Worm (Caenorhabditis elegans) whole organism, young adult: ENCODE results near the gene F48E3.2.

ENCODE experiments used
- B0035.1 ChIP-seq: sonication (generic microtip); optimal IDR thresholded peaks from 2 replicates; lab custom pipeline; 2016; ENCODE audit warnings: missing genetic modification characterization, mild to moderate bottlenecking, missing compliant biosample characterization, missing genotype, missing genetic modification reagents
- D2030.7 ChIP-seq: fragments of 200-800 bp; sonication (Bioruptor generic); IDR thresholded peaks from 2 replicates; pipeline ENCODE4 v1.3.6; 2022; ENCODE audit warnings: missing genetic modification reagents, missing genetic modification characterization, missing compliant biosample characterization
- F23B12.7 ChIP-seq: sonication (generic microtip); optimal IDR thresholded peaks from 2 replicates; lab custom pipeline; 2017; ENCODE audit warnings: missing genetic modification characterization, mild to moderate bottlenecking, missing compliant biosample characterization, antibody characterized with exemption, moderate library complexity; ENCODE audit not compliant: insufficient read depth
- F37B4.10 ChIP-seq: fragments of 200-800 bp; sonication (Bioruptor generic); IDR thresholded peaks from 2 replicates; pipeline ENCODE4 v1.3.6; 2022; ENCODE audit warnings: missing genetic modification characterization, missing compliant biosample characterization
- F39B2.1 ChIP-seq: fragments of 200-800 bp; sonication (Bioruptor generic); IDR thresholded peaks from 2 replicates; pipeline ENCODE4 v1.3.6; 2022; ENCODE audit warnings: missing genetic modification reagents, missing genetic modification characterization, missing compliant biosample characterization
- F55B11.4 ChIP-seq: sonication (generic microtip); optimal IDR thresholded peaks from 2 replicates; lab custom pipeline; 2016; ENCODE audit warnings: missing compliant biosample characterization, missing genetic modification characterization, borderline replicate concordance; ENCODE audit not compliant: insufficient read depth
- F57A8.1 ChIP-seq: fragments of 200-800 bp; sonication (Bioruptor generic); optimal IDR thresholded peaks from 2 replicates; lab custom pipeline; 2018; ENCODE audit warnings: mild to moderate bottlenecking, missing genetic modification characterization, moderate library complexity, missing compliant biosample characterization
- K11D2.4 ChIP-seq: fragments of 200-800 bp; sonication (Bioruptor generic); IDR thresholded peaks from 2 replicates; pipeline ENCODE4 v1.3.6; 2022; ENCODE audit warnings: missing genetic modification reagents, missing genetic modification characterization, missing compliant biosample characterization
- T07F8.4 ChIP-seq: sonication (generic microtip); optimal IDR thresholded peaks from 2 replicates; lab custom pipeline; 2016; ENCODE audit warnings: mild to moderate bottlenecking, missing genetic modification characterization, moderate library complexity, missing compliant biosample characterization
- T26A5.8 ChIP-seq: sonication (generic microtip); optimal IDR thresholded peaks from 2 replicates; lab custom pipeline; 2016; ENCODE audit warnings: missing genetic modification characterization, missing compliant biosample characterization
- Y53G8AR.9 ChIP-seq: fragments of 200-800 bp; sonication (Bioruptor generic); conservative IDR thresholded peaks from 2 replicates; pipeline ENCODE4 v1.3.6; 2022; ENCODE audit warnings: missing genetic modification reagents, missing genetic modification characterization, missing compliant biosample characterization
- Y56A3A.18 ChIP-seq: fragments of 200-800 bp; sonication (Bioruptor generic); IDR thresholded peaks from 2 replicates; pipeline ENCODE4 v1.3.6; 2022; ENCODE audit warnings: missing genetic modification reagents, missing genetic modification characterization, missing compliant biosample characterization
- Y95B8A.8 ChIP-seq: fragments of 200-800 bp; sonication (Bioruptor generic); IDR thresholded peaks from 2 replicates; pipeline ENCODE4 v1.3.6; 2022; ENCODE audit warnings: missing genetic modification reagents, missing genetic modification characterization, missing compliant biosample characterization
- akir-1 ChIP-seq: fragments of 200-800 bp; sonication (Bioruptor generic); optimal IDR thresholded peaks from 2 replicates; lab custom pipeline; 2018; ENCODE audit warnings: mild to moderate bottlenecking, missing genetic modification characterization, moderate library complexity, missing compliant biosample characterization
- ama-1 ChIP-seq, 3 experiments: fragments of 150-350 bp in 1 of 3; sonication (generic microtip) in 2 of 3; optimal IDR thresholded peaks; 2 replicates each; lab custom pipeline; 2014 to 2018; ENCODE audit warnings: missing biosample characterization in 2 of 3, missing genetic modification characterization in 2 of 3, missing genetic modification reagents in 2 of 3
- bed-1 ChIP-seq: fragments of 200-800 bp; sonication (Bioruptor generic); IDR thresholded peaks from 2 replicates; pipeline ENCODE4 v1.3.6; 2022; ENCODE audit warnings: missing genetic modification reagents, missing genetic modification characterization, missing compliant biosample characterization
- bed-2 ChIP-seq: fragments of 200-800 bp; sonication (Bioruptor generic); IDR thresholded peaks from 2 replicates; pipeline ENCODE4 v1.3.6; 2022; ENCODE audit warnings: missing genetic modification reagents, missing genetic modification characterization, missing compliant biosample characterization
- ceh-100 ChIP-seq: fragments of 200-800 bp; sonication (Bioruptor generic); IDR thresholded peaks from 2 replicates; pipeline ENCODE4 v1.3.6; 2022; ENCODE audit warnings: missing genetic modification reagents, missing genetic modification characterization, missing compliant biosample characterization
- ceh-58 ChIP-seq: fragments of 200-800 bp; sonication (Bioruptor generic); IDR thresholded peaks from 2 replicates; pipeline ENCODE4 v1.3.6; 2022; ENCODE audit warnings: missing genetic modification characterization, missing compliant biosample characterization
- ceh-79 ChIP-seq: sonication (generic microtip); optimal IDR thresholded peaks from 2 replicates; lab custom pipeline; 2017; ENCODE audit warnings: mild to moderate bottlenecking, missing genetic modification characterization, missing compliant biosample characterization
- ceh-91 ChIP-seq: fragments of 200-800 bp; sonication (Bioruptor generic); IDR thresholded peaks from 2 replicates; pipeline ENCODE4 v1.3.6; 2022; ENCODE audit warnings: missing genetic modification reagents, missing genetic modification characterization, missing compliant biosample characterization
- dpff-1 ChIP-seq: sonication (generic microtip); optimal IDR thresholded peaks from 2 replicates; lab custom pipeline; 2017; ENCODE audit warnings: mild to moderate bottlenecking, missing genetic modification characterization, missing compliant biosample characterization
- efl-1 ChIP-seq: fragments of 150-350 bp; optimal IDR thresholded peaks from 2 replicates; lab custom pipeline; 2014; ENCODE audit warnings: missing biosample characterization, missing genetic modification reagents, missing genetic modification characterization
- egl-18 ChIP-seq: fragments of 200-800 bp; sonication (Bioruptor generic); IDR thresholded peaks from 2 replicates; pipeline ENCODE4 v1.3.6; 2022; ENCODE audit warnings: missing genetic modification reagents, missing genetic modification characterization, missing compliant biosample characterization
- ets-4 ChIP-seq: fragments of 200-800 bp; sonication (Bioruptor generic); optimal IDR thresholded peaks from 2 replicates; lab custom pipeline; 2018; ENCODE audit warnings: mild to moderate bottlenecking, missing genetic modification characterization, missing compliant biosample characterization
- him-1 ChIP-seq: sonication (generic microtip); optimal IDR thresholded peaks from 2 replicates; lab custom pipeline; 2016; ENCODE audit warnings: missing genotype, missing genetic modification reagents, missing genetic modification characterization, missing compliant biosample characterization
- hmg-1.2 ChIP-seq: fragments of 200-800 bp; sonication (Bioruptor generic); IDR thresholded peaks from 2 replicates; pipeline ENCODE4 v1.3.6; 2022; ENCODE audit warnings: missing genetic modification reagents, missing genetic modification characterization, missing compliant biosample characterization
- lag-1 ChIP-seq: fragments of 200-800 bp; sonication (Bioruptor generic); IDR thresholded peaks from 2 replicates; pipeline ENCODE4 v1.3.6; 2022; ENCODE audit warnings: missing genetic modification reagents, missing genetic modification characterization, missing compliant biosample characterization
- let-607 ChIP-seq, 2 experiments: fragments of 200-800 bp in 1 of 2; sonication (Bioruptor generic) in 1 of 2; sonication (generic microtip) in 1 of 2; optimal IDR thresholded peaks; 2 replicates each; lab custom pipeline; 2016 to 2018; ENCODE audit warnings: mild to moderate bottlenecking in 2 of 2, missing compliant biosample characterization in 2 of 2, missing genetic modification characterization in 2 of 2, moderate library complexity in 2 of 2, missing genotype in 1 of 2
- lin-35 ChIP-seq, 3 experiments: fragments of 150-350 bp in 2 of 3; sonication (generic microtip) in 1 of 3; optimal IDR thresholded peaks; 2 replicates each; lab custom pipeline; 2014 to 2018; ENCODE audit warnings: missing biosample characterization in 3 of 3, missing genetic modification characterization in 3 of 3, missing genetic modification reagents in 3 of 3
- lin-54 ChIP-seq: fragments of 200-800 bp; sonication (Bioruptor generic); optimal IDR thresholded peaks from 2 replicates; lab custom pipeline; 2018; ENCODE audit warnings: mild to moderate bottlenecking, missing genetic modification characterization, missing compliant biosample characterization
- lir-1 ChIP-seq: fragments of 200-800 bp; sonication (Bioruptor generic); conservative IDR thresholded peaks from 2 replicates; pipeline ENCODE4 v1.3.6; 2022; ENCODE audit warnings: missing genetic modification reagents, missing genetic modification characterization, missing compliant biosample characterization
- lsy-27 ChIP-seq: sonication (generic microtip); optimal IDR thresholded peaks from 2 replicates; lab custom pipeline; 2017; ENCODE audit warnings: missing genetic modification characterization, mild to moderate bottlenecking, missing compliant biosample characterization, antibody characterized with exemption, missing genotype, borderline replicate concordance; ENCODE audit not compliant: insufficient read depth
- madf-3 ChIP-seq: fragments of 200-800 bp; sonication (Bioruptor generic); IDR thresholded peaks from 2 replicates; pipeline ENCODE4 v1.3.6; 2022; ENCODE audit warnings: missing genetic modification reagents, missing genetic modification characterization, missing compliant biosample characterization
- madf-8 ChIP-seq: fragments of 200-800 bp; sonication (Bioruptor generic); conservative IDR thresholded peaks from 2 replicates; pipeline ENCODE4 v1.3.6; 2022; ENCODE audit warnings: missing genetic modification reagents, missing genetic modification characterization, missing compliant biosample characterization
- nfyb-1 ChIP-seq: fragments of 200-800 bp; sonication (Bioruptor generic); IDR thresholded peaks from 2 replicates; pipeline ENCODE4 v1.3.6; 2022; ENCODE audit warnings: missing genetic modification reagents, missing genetic modification characterization, missing compliant biosample characterization
- nhr-120 ChIP-seq: fragments of 200-800 bp; sonication (Bioruptor generic); IDR thresholded peaks from 2 replicates; pipeline ENCODE4 v1.3.6; 2022; ENCODE audit warnings: missing genetic modification characterization, missing compliant biosample characterization
- nhr-90 ChIP-seq: sonication (generic microtip); optimal IDR thresholded peaks from 2 replicates; lab custom pipeline; 2016; ENCODE audit warnings: missing genotype, mild to moderate bottlenecking, missing genetic modification characterization, missing compliant biosample characterization
- pha-4 ChIP-seq: fragments of 150-350 bp; sonication (generic microtip); optimal IDR thresholded peaks from 2 replicates; lab custom pipeline; 2014; ENCODE audit warnings: missing biosample characterization, missing genetic modification reagents, missing genetic modification characterization
- rcor-1 ChIP-seq: fragments of 200-800 bp; sonication (Bioruptor generic); IDR thresholded peaks from 2 replicates; pipeline ENCODE4 v1.3.6; 2022; ENCODE audit warnings: missing genetic modification reagents, missing genetic modification characterization, missing compliant biosample characterization
- repo-1 ChIP-seq: sonication (generic microtip); optimal IDR thresholded peaks from 2 replicates; lab custom pipeline; 2017; ENCODE audit warnings: mild to moderate bottlenecking, missing genetic modification characterization, missing compliant biosample characterization
- snpc-1.3 ChIP-seq: sonication (generic microtip); optimal IDR thresholded peaks from 2 replicates; lab custom pipeline; 2017; ENCODE audit warnings: missing genetic modification characterization, mild to moderate bottlenecking, missing compliant biosample characterization, antibody characterized with exemption, moderate library complexity, missing genotype, missing genetic modification reagents; ENCODE audit not compliant: insufficient read depth
- sptf-2 ChIP-seq: fragments of 200-800 bp; sonication (Bioruptor generic); optimal IDR thresholded peaks from 2 replicates; lab custom pipeline; 2018; ENCODE audit warnings: mild to moderate bottlenecking, missing genetic modification characterization, missing compliant biosample characterization
- tbx-9 ChIP-seq: sonication (generic microtip); optimal IDR thresholded peaks from 2 replicates; lab custom pipeline; 2016; ENCODE audit warnings: borderline replicate concordance, missing genetic modification characterization, inconsistent platforms, missing compliant biosample characterization
- xnd-1 ChIP-seq: sonication (generic microtip); optimal IDR thresholded peaks from 2 replicates; lab custom pipeline; 2016; ENCODE audit warnings: missing genotype, missing genetic modification reagents, missing genetic modification characterization, missing compliant biosample characterization
- zim-3 ChIP-seq: sonication (generic microtip); optimal IDR thresholded peaks from 2 replicates; lab custom pipeline; 2017; ENCODE audit warnings: mild to moderate bottlenecking, missing genetic modification characterization, moderate library complexity, missing compliant biosample characterization
- ztf-18 ChIP-seq: sonication (generic microtip); optimal IDR thresholded peaks from 2 replicates; lab custom pipeline; 2016; ENCODE audit warnings: missing genotype, mild to moderate bottlenecking, missing genetic modification characterization, missing compliant biosample characterization
- ztf-6 ChIP-seq: fragments of 200-800 bp; sonication (Bioruptor generic); IDR thresholded peaks from 2 replicates; pipeline ENCODE4 v1.3.6; 2022; ENCODE audit warnings: missing genetic modification reagents, missing genetic modification characterization, missing compliant biosample characterization

F48E3.2 gene

ce11 chrX:7500970-7501369, 8.1 kb upstream of the F48E3.2 start, which contains the start of gene uggt-1 (continued):
- TF ChIP-seq F55B11.4 (tag; lab: Kevin White, UChicago) (no peak), lin-54 (GFP tag; lab: Kevin White, UChicago) (no peak), efl-1 (GFP tag; lab: Kevin White, UChicago) (no peak), lag-1 (GFP tag; lab: Robert Waterston, UW) (no peak), bed-1 (GFP tag; lab: Robert Waterston, UW) (no peak), ceh-58 (no peak), akir-1 (GFP tag; lab: Kevin White, UChicago) (no peak), F57A8.1 (GFP tag; lab: Kevin White, UChicago) (no peak), zim-3 (tag; lab: Kevin White, UChicago) (no peak), sptf-2 (GFP tag; lab: Kevin White, UChicago) (peak; percentile 27), xnd-1 (tag; lab: Kevin White, UChicago) (no peak), pha-4 (no peak), D2030.7 (GFP tag; lab: Robert Waterston, UW) (no peak), dpff-1 (tag; lab: Kevin White, UChicago) (no peak), ceh-100 (GFP tag; lab: Robert Waterston, UW) (peak; percentile 32; the same call in 1 of the 2 replicates), K11D2.4 (GFP tag; lab: Robert Waterston, UW) (peak; percentile 84), nfyb-1 (GFP tag; lab: Robert Waterston, UW) (peak; percentile 54), T26A5.8 (tag; lab: Kevin White, UChicago) (no peak), rcor-1 (GFP tag; lab: Robert Waterston, UW) (peak; percentile 58; the same call in 1 of the 2 replicates), madf-8 (no peak), nhr-120 (GFP tag; lab: Robert Waterston, UW) (no peak), T07F8.4 (tag; lab: Kevin White, UChicago) (no peak), lsy-27 (tag; lab: Kevin White, UChicago) (no peak), ceh-79 (tag; lab: Kevin White, UChicago) (no peak), ets-4 (GFP tag; lab: Kevin White, UChicago) (peak; percentile 59), bed-2 (GFP tag; lab: Robert Waterston, UW) (no peak), lin-35 (GFP tag; optimal IDR thresholded peaks at IDR 0.05; lab: Kevin White, UChicago) (peak in 1 of 3 experiments; percentile 87), F39B2.1 (GFP tag; lab: Robert Waterston, UW) (no peak), ztf-6 (GFP tag; lab: Robert Waterston, UW) (no peak), snpc-1.3 (tag; lab: Kevin White, UChicago) (no peak), nhr-90 (peak; percentile 42), repo-1 (tag; lab: Kevin White, UChicago) (no peak), F37B4.10 (GFP tag; lab: Robert Waterston, UW) (no peak), ama-1 (optimal IDR thresholded peaks at IDR 0.05; lab: Kevin White, UChicago) (no peak), ama-1 (GFP tag; optimal IDR thresholded peaks at IDR 0.05; lab: Kevin White, UChicago) (no peak), hmg-1.2 (GFP tag; lab: Robert Waterston, UW) (peak; percentile 63), F23B12.7 (tag; lab: Kevin White, UChicago) (no peak), ceh-91 (GFP tag; lab: Robert Waterston, UW) (no peak), ztf-18 (tag; lab: Kevin White, UChicago) (peak; percentile 96), B0035.1 (tag; lab: Kevin White, UChicago) (peak; percentile 22), Y53G8AR.9 (GFP tag; lab: Robert Waterston, UW) (no peak), egl-18 (GFP tag; lab: Robert Waterston, UW) (0 out of 2 replicates have a peak, but pooled peaks have one; percentile 46), tbx-9 (tag; lab: Kevin White, UChicago) (no peak), him-1 (no peak), lir-1 (GFP tag; lab: Robert Waterston, UW) (peak; percentile 64; the same call in 1 of the 2 replicates), madf-3 (GFP tag; lab: Robert Waterston, UW) (0 out of 2 replicates have a peak, but pooled peaks have one; percentile 48), let-607 (tag; optimal IDR thresholded peaks at IDR 0.05; lab: Kevin White, UChicago) (peak; percentile 87), Y95B8A.8 (GFP tag; lab: Robert Waterston, UW) (no peak), Y56A3A.18 (0 out of 2 replicates have a peak, but pooled peaks have one; percentile 69)
